Worm (Caenorhabditis elegans) whole organism, L4 larva: Measurements from ENCODE around the gene tag-77.

Experiments used
- D1046.2 ChIP-seq: fragments of 200-800 bp; sonication (Bioruptor generic); IDR thresholded peaks from 2 replicates; pipeline ENCODE4 v1.3.6; 2022; ENCODE audit warnings: missing genetic modification characterization, missing compliant biosample characterization
- F44E2.7 ChIP-seq: fragments of 200-800 bp; sonication (Bioruptor generic); IDR thresholded peaks from 2 replicates; pipeline ENCODE4 v2.1.2; 2022; ENCODE audit warnings: missing genetic modification characterization, missing compliant biosample characterization
- F49E8.2 ChIP-seq: sonication (generic microtip); optimal IDR thresholded peaks from 2 replicates; lab custom pipeline; 2016; ENCODE audit warnings: missing compliant biosample characterization, mild to moderate bottlenecking, missing genetic modification characterization, borderline replicate concordance
- T26A8.4 ChIP-seq: fragments of 200-800 bp; sonication (Bioruptor generic); IDR thresholded peaks from 2 replicates; pipeline ENCODE4 v1.3.6; 2022; ENCODE audit warnings: missing genetic modification characterization, missing compliant biosample characterization
- Y105C5A.15 ChIP-seq: fragments of 200-800 bp; sonication (Bioruptor generic); IDR thresholded peaks from 2 replicates; pipeline ENCODE4 v1.3.6; 2022; ENCODE audit warnings: missing genetic modification characterization, missing compliant biosample characterization
- Y5F2A.4 ChIP-seq: fragments of 200-800 bp; sonication (Bioruptor generic); optimal IDR thresholded peaks from 2 replicates; lab custom pipeline; 2018; ENCODE audit warnings: mild to moderate bottlenecking, missing genetic modification characterization, missing compliant biosample characterization
- Y75B8A.6 ChIP-seq: fragments of 200-800 bp; sonication (Bioruptor generic); IDR thresholded peaks from 2 replicates; pipeline ENCODE4 v1.3.6; 2022; ENCODE audit warnings: missing genetic modification reagents, missing genetic modification characterization, missing compliant biosample characterization
- ZK546.5 ChIP-seq, 2 experiments: sonication (generic microtip); optimal IDR thresholded peaks; 2 replicates each; lab custom pipeline; 2017; ENCODE audit warnings: missing biosample characterization in 2 of 2, missing genetic modification characterization in 2 of 2
- aha-1 ChIP-seq: fragments of 150-350 bp; peaks from one replicate; lab custom pipeline; 2014; ENCODE audit warnings: missing biosample characterization, missing genetic modification characterization
- ama-1 ChIP-seq: fragments of 150-350 bp; optimal IDR thresholded peaks from 2 replicates; lab custom pipeline; 2014; ENCODE audit warnings: inconsistent platforms, mixed read lengths
- attf-4 ChIP-seq: sonication (generic microtip); optimal IDR thresholded peaks from 3 replicates; lab custom pipeline; 2017; ENCODE audit warnings: missing biosample characterization, missing genetic modification characterization
- ceh-44 ChIP-seq: fragments of 200-800 bp; sonication (Bioruptor generic); IDR thresholded peaks from 2 replicates; pipeline ENCODE4 v1.3.6; 2022; ENCODE audit warnings: missing genetic modification reagents, missing genetic modification characterization, missing compliant biosample characterization
- ces-1 ChIP-seq: fragments of 150-350 bp; sonication (generic microtip); optimal IDR thresholded peaks from 4 replicates; lab custom pipeline; 2014; ENCODE audit warnings: missing biosample characterization, missing genetic modification reagents, missing genetic modification characterization
- cey-2 ChIP-seq: sonication (generic microtip); optimal IDR thresholded peaks from 3 replicates; lab custom pipeline; 2017; ENCODE audit warnings: missing genetic modification characterization, mild to moderate bottlenecking, missing compliant biosample characterization, antibody characterized with exemption, borderline replicate concordance; ENCODE audit not compliant: insufficient read depth
- daf-12 ChIP-seq: fragments of 150-350 bp; optimal IDR thresholded peaks from 2 replicates; lab custom pipeline; 2014; ENCODE audit warnings: missing biosample characterization, missing genetic modification reagents, missing genetic modification characterization
- daf-16 ChIP-seq, 3 experiments: sonication (generic microtip); optimal IDR thresholded peaks; 2 replicates each; lab custom pipeline; 2016 to 2017; ENCODE audit warnings: missing genetic modification characterization in 3 of 3, missing genetic modification reagents in 3 of 3, mild to moderate bottlenecking in 2 of 3, missing compliant biosample characterization in 2 of 3, missing biosample characterization in 1 of 3, moderate library complexity in 1 of 3
- dmd-8 ChIP-seq: fragments of 200-800 bp; sonication (Bioruptor generic); IDR thresholded peaks from 2 replicates; pipeline ENCODE4 v1.3.6; 2022; ENCODE audit warnings: missing genetic modification characterization, missing compliant biosample characterization
- dmd-9 ChIP-seq: fragments of 200-800 bp; sonication (Bioruptor generic); IDR thresholded peaks from 2 replicates; pipeline ENCODE4 v1.3.6; 2022; ENCODE audit warnings: missing genetic modification reagents, missing genetic modification characterization, missing compliant biosample characterization
- dpl-1 ChIP-seq: fragments of 150-350 bp; optimal IDR thresholded peaks from 2 replicates; lab custom pipeline; 2014; ENCODE audit warnings: missing biosample characterization, missing genetic modification reagents, missing genetic modification characterization
- dve-1 ChIP-seq: sonication (generic microtip); optimal IDR thresholded peaks from 2 replicates; lab custom pipeline; 2017; ENCODE audit warnings: antibody characterized with exemption, mild to moderate bottlenecking, missing genetic modification characterization, missing compliant biosample characterization; ENCODE audit not compliant: insufficient read depth
- egl-43 ChIP-seq: fragments of 200-800 bp; sonication (Bioruptor generic); IDR thresholded peaks from 2 replicates; pipeline ENCODE4 v1.3.6; 2022; ENCODE audit warnings: missing genetic modification reagents, missing genetic modification characterization, missing compliant biosample characterization
- fkh-10 ChIP-seq: fragments of 150-350 bp; optimal IDR thresholded peaks from 2 replicates; lab custom pipeline; 2014; ENCODE audit warnings: missing biosample characterization, missing genetic modification reagents, missing genetic modification characterization
- fos-1 ChIP-seq: fragments of 150-350 bp; optimal IDR thresholded peaks from 2 replicates; lab custom pipeline; 2014; ENCODE audit warnings: missing biosample characterization, missing genetic modification characterization
- gei-8 ChIP-seq: fragments of 200-800 bp; sonication (Bioruptor generic); optimal IDR thresholded peaks from 2 replicates; lab custom pipeline; 2018; ENCODE audit warnings: mild to moderate bottlenecking, missing genetic modification characterization, missing compliant biosample characterization
- hif-1 ChIP-seq, 2 experiments: sonication (generic microtip); optimal IDR thresholded peaks; 2 replicates each; lab custom pipeline; 2016 to 2017; ENCODE audit warnings: missing compliant biosample characterization in 2 of 2, missing genetic modification characterization in 2 of 2, missing genetic modification reagents in 2 of 2, missing genotype in 2 of 2, mild to moderate bottlenecking in 1 of 2
- hlh-11 ChIP-seq: fragments of 200-800 bp; sonication (Bioruptor generic); optimal IDR thresholded peaks from 2 replicates; lab custom pipeline; 2018; ENCODE audit warnings: mild to moderate bottlenecking, missing genetic modification characterization, missing compliant biosample characterization
- hmg-1.1 ChIP-seq: fragments of 200-800 bp; sonication (Bioruptor generic); IDR thresholded peaks from 2 replicates; pipeline ENCODE4 v1.3.6; 2022; ENCODE audit warnings: missing genetic modification reagents, missing genetic modification characterization, missing compliant biosample characterization
- lin-15B ChIP-seq: fragments of 150-350 bp; sonication (generic microtip); optimal IDR thresholded peaks from 3 replicates; lab custom pipeline; 2014; ENCODE audit warnings: missing biosample characterization, missing genetic modification characterization
- lin-29 ChIP-seq: fragments of 200-800 bp; sonication (Bioruptor generic); IDR thresholded peaks from 2 replicates; pipeline ENCODE4 v1.3.6; 2022; ENCODE audit warnings: missing genetic modification reagents, missing genetic modification characterization, missing compliant biosample characterization
- lsy-2 ChIP-seq, 2 experiments: fragments of 150-350 bp in 1 of 2; sonication (generic microtip) in 1 of 2; optimal IDR thresholded peaks; 2 replicates each; lab custom pipeline; 2014 to 2017; ENCODE audit warnings: missing biosample characterization in 2 of 2, missing genetic modification characterization in 2 of 2
- mdl-1 ChIP-seq, 2 experiments: fragments of 150-350 bp in 1 of 2; sonication (generic microtip) in 1 of 2; optimal IDR thresholded peaks; 2 replicates each; lab custom pipeline; 2014 to 2017; ENCODE audit warnings: missing biosample characterization in 2 of 2, missing genetic modification characterization in 2 of 2
- mdt-29 ChIP-seq: fragments of 200-800 bp; sonication (Bioruptor generic); IDR thresholded peaks from 2 replicates; pipeline ENCODE4 v1.3.6; 2022; ENCODE audit warnings: missing genetic modification reagents, missing genetic modification characterization, missing compliant biosample characterization
- mes-2 ChIP-seq: sonication (generic microtip); optimal IDR thresholded peaks from 2 replicates; lab custom pipeline; 2016; ENCODE audit warnings: missing genotype, mild to moderate bottlenecking, missing genetic modification characterization, missing compliant biosample characterization; ENCODE audit not compliant: poor library complexity, severe bottlenecking
- mxl-2 ChIP-seq: fragments of 200-800 bp; sonication (Bioruptor generic); conservative IDR thresholded peaks from 2 replicates; pipeline ENCODE4 v1.3.6; 2022; ENCODE audit warnings: missing genetic modification reagents, missing genetic modification characterization, missing compliant biosample characterization
- mxl-3 ChIP-seq: fragments of 200-800 bp; sonication (Bioruptor generic); optimal IDR thresholded peaks from 2 replicates; lab custom pipeline; 2018; ENCODE audit warnings: mild to moderate bottlenecking, missing genetic modification characterization, missing compliant biosample characterization
- nhr-48 ChIP-seq: sonication (generic microtip); optimal IDR thresholded peaks from 2 replicates; lab custom pipeline; 2016; ENCODE audit warnings: mild to moderate bottlenecking, missing genetic modification characterization, missing compliant biosample characterization
- nhr-6 ChIP-seq: fragments of 150-350 bp; optimal IDR thresholded peaks from 2 replicates; lab custom pipeline; 2014; ENCODE audit warnings: missing biosample characterization, missing genetic modification characterization
- nhr-77 ChIP-seq: fragments of 150-350 bp; optimal IDR thresholded peaks from 2 replicates; lab custom pipeline; 2014; ENCODE audit warnings: missing biosample characterization, missing genetic modification characterization
- pha-4 ChIP-seq, 2 experiments: fragments of 150-350 bp in 1 of 2; fragments of 200-800 bp in 1 of 2; sonication (Bioruptor generic) in 1 of 2; IDR thresholded peaks in 1 of 2; optimal IDR thresholded peaks in 1 of 2; 2 replicates each; pipeline versions ENCODE4 v1.3.6 to Lab custom; 2014 to 2022; ENCODE audit warnings: missing genetic modification characterization in 2 of 2, missing genetic modification reagents in 2 of 2, missing biosample characterization in 1 of 2, missing compliant biosample characterization in 1 of 2
- php-3 ChIP-seq: fragments of 200-800 bp; sonication (Bioruptor generic); IDR thresholded peaks from 2 replicates; pipeline ENCODE4 v1.3.6; 2022; ENCODE audit warnings: missing genetic modification reagents, missing genetic modification characterization, missing compliant biosample characterization
- sdz-12 ChIP-seq: fragments of 200-800 bp; sonication (Bioruptor generic); optimal IDR thresholded peaks from 2 replicates; lab custom pipeline; 2018; ENCODE audit warnings: mild to moderate bottlenecking, missing genetic modification characterization, missing compliant biosample characterization
- spr-1 ChIP-seq: sonication (generic microtip); optimal IDR thresholded peaks from 2 replicates; lab custom pipeline; 2016; ENCODE audit warnings: mild to moderate bottlenecking, missing genetic modification characterization, missing compliant biosample characterization
- tag-97 ChIP-seq: fragments of 200-800 bp; sonication (Bioruptor generic); IDR thresholded peaks from 2 replicates; pipeline ENCODE4 v1.3.6; 2022; ENCODE audit warnings: missing genetic modification characterization, missing compliant biosample characterization
- tra-1 ChIP-seq: fragments of 200-800 bp; sonication (Bioruptor generic); IDR thresholded peaks from 2 replicates; pipeline ENCODE4 v1.3.6; 2022; ENCODE audit warnings: missing genetic modification reagents, missing genetic modification characterization, missing compliant biosample characterization
- vab-7 ChIP-seq: fragments of 200-800 bp; sonication (Bioruptor generic); IDR thresholded peaks from 2 replicates; pipeline ENCODE4 v1.3.6; 2022; ENCODE audit warnings: missing genetic modification reagents, missing genetic modification characterization, missing compliant biosample characterization
- zag-1 ChIP-seq: fragments of 150-350 bp; optimal IDR thresholded peaks from 2 replicates; lab custom pipeline; 2014; ENCODE audit warnings: missing biosample characterization, missing genetic modification characterization
- zip-2 ChIP-seq: fragments of 150-350 bp; optimal IDR thresholded peaks from 2 replicates; lab custom pipeline; 2014; ENCODE audit warnings: missing biosample characterization, missing genetic modification characterization
- ztf-11 ChIP-seq: fragments of 150-350 bp; optimal IDR thresholded peaks from 2 replicates; lab custom pipeline; 2014; ENCODE audit warnings: missing biosample characterization, missing genetic modification characterization
- ztf-7 ChIP-seq: fragments of 150-350 bp; optimal IDR thresholded peaks from 2 replicates; lab custom pipeline; 2014; ENCODE audit warnings: missing biosample characterization, missing genetic modification characterization

The tag-77 gene

DNA sequence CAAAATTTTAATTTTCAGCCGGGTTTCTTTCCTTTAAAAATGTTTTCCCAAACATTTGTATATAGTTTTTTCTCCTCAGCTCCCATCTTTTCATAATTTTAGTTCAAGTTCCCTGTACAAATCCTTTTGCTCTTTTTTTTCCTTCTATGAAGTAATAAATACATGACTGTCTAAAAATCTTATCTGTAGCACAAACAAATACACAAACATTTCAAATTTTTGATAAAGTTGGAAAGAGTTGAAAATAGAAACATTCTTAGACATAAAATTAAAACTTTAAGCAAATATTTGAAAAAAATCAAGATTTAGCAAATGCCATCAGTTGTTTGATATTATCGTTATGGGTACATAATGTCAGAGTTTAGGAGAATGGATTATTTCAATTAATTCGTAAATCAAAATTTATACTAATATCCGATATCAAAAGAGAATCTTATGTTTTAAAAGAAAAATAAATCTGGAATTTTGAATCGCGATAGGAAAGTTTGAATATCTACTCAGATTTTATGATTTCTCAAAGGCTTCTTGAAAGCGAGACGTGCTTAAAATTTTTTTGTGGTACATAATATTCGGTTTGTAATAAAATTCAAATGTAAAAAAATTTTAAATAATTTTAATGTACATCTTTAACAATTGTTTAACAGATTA, 27.8 kb upstream of the tag-77 start (continued):
- TF ChIP-seq tra-1, result peak; percentile 9; the same call in 1 of the 2 replicates
- no peak for TF ChIP-seq php-3 (GFP tag; lab: Robert Waterston, UW)
- TF ChIP-seq Y5F2A.4 (GFP tag; lab: Kevin White, UChicago), result no peak
- no peak for TF ChIP-seq ceh-44 (GFP tag; lab: Robert Waterston, UW)
- TF ChIP-seq ztf-11, result no peak
- no peak for TF ChIP-seq zip-2
- no peak for TF ChIP-seq ZK546.5 (tag; optimal IDR thresholded peaks at IDR 0.05; lab: Kevin White, UChicago)
- TF ChIP-seq lin-15B (tag; lab: Kevin White, UChicago), result no peak
- TF ChIP-seq fos-1 (tag; lab: Kevin White, UChicago), result peak; percentile 6
- no peak for TF ChIP-seq ama-1
- TF ChIP-seq sdz-12, result no peak
- TF ChIP-seq daf-12, result no peak
- TF ChIP-seq pha-4 (GFP tag; IDR thresholded peaks at IDR 0.05; lab: Robert Waterston, UW), result no peak; the same call in 1 of the 2 replicates
- no peak for TF ChIP-seq pha-4 (tag; optimal IDR thresholded peaks at IDR 0.05; lab: Kevin White, UChicago)
- TF ChIP-seq F49E8.2 (tag; lab: Kevin White, UChicago), result no peak
- no peak for TF ChIP-seq egl-43 (GFP tag; lab: Robert Waterston, UW)
- no peak for TF ChIP-seq dmd-8 (GFP tag; lab: Robert Waterston, UW)
- peak in 1 of 2 experiments; percentile 20 for TF ChIP-seq lsy-2 (tag; optimal IDR thresholded peaks at IDR 0.05; lab: Kevin White, UChicago)
- TF ChIP-seq attf-4 (tag; lab: Kevin White, UChicago), result no peak
- 0 out of 2 replicates have a peak, but pooled peaks have one; percentile 5 for TF ChIP-seq Y75B8A.6
- no peak for TF ChIP-seq nhr-48 (tag; lab: Kevin White, UChicago)
- no peak for TF ChIP-seq cey-2 (tag; lab: Kevin White, UChicago)
- TF ChIP-seq D1046.2, result no peak
- TF ChIP-seq dpl-1 (GFP tag; lab: Kevin White, UChicago), result no peak
- TF ChIP-seq mxl-2 (GFP tag; lab: Robert Waterston, UW), result no peak
- TF ChIP-seq fkh-10, result no peak
- TF ChIP-seq dmd-9, result no peak
- no peak for TF ChIP-seq nhr-6
- TF ChIP-seq mxl-3, result no peak
- TF ChIP-seq mdl-1 (tag; optimal IDR thresholded peaks at IDR 0.05; lab: Kevin White, UChicago), result no peak
- TF ChIP-seq hmg-1.1 (GFP tag; lab: Robert Waterston, UW), result no peak
- peak; percentile 24 for TF ChIP-seq dve-1
- TF ChIP-seq mes-2 (tag; lab: Kevin White, UChicago), result no peak
- no peak for TF ChIP-seq ces-1 (GFP tag; lab: Kevin White, UChicago)
- 0 out of 2 replicates have a peak, but pooled peaks have one; percentile 14 for TF ChIP-seq Y105C5A.15 (GFP tag; lab: Robert Waterston, UW)
- no peak for TF ChIP-seq ztf-7 (tag; lab: Kevin White, UChicago)
- TF ChIP-seq nhr-77 (tag; lab: Kevin White, UChicago), result peak; percentile 10
- TF ChIP-seq gei-8, result peak; percentile 1
- TF ChIP-seq vab-7, result no peak
- TF ChIP-seq zag-1, result no peak
- TF ChIP-seq hlh-11, result no peak
- peak in 1 of 2 experiments; percentile 38 for TF ChIP-seq daf-16 (GFP tag; optimal IDR thresholded peaks at IDR 0.05; lab: Kevin White, UChicago)
- peak; percentile 50 for TF ChIP-seq daf-16 (tag; optimal IDR thresholded peaks at IDR 0.05; lab: Kevin White, UChicago)
- peak; percentile 89 for TF ChIP-seq aha-1 (tag; lab: Kevin White, UChicago)
- TF ChIP-seq mdt-29, result no peak
- no peak for TF ChIP-seq lin-29 (GFP tag; lab: Robert Waterston, UW)
- TF ChIP-seq T26A8.4 (GFP tag; lab: Robert Waterston, UW), result peak; percentile 34; the same call in 1 of the 2 replicates
- no peak for TF ChIP-seq tag-97
- no peak for TF ChIP-seq hif-1 (tag; optimal IDR thresholded peaks at IDR 0.05; lab: Kevin White, UChicago)
- TF ChIP-seq F44E2.7 (GFP tag; lab: Robert Waterston, UW), result no peak
- TF ChIP-seq spr-1 (tag; lab: Kevin White, UChicago), result no peak
